Worm (Caenorhabditis elegans): ENCODE data around the gene F41C3.11.

Gene F41C3.11

DNA sequence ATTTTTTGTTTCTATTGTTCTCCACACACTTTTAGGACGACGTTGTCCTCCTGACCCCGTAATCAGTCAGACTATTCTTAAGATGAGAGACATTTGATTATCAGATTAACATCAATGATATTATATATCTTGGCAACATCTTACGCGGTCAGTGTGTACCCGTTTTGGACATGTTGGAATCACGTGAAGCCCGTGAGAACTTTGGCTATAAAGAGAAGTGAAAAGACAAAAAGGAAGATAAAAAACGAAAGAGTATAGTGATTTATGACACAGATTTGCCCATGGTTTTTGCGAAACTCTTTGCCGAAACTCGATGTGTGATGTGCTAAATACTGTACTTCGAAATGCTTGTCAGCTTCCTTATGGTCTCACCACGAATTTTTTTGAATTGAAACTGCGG, 11.5 kb upstream of the F41C3.11 start (continued):
- TF ChIP-seq unc-130 (tag; optimal IDR thresholded peaks at IDR 0.05) (peak; percentile 84), fkh-8 (tag; optimal IDR thresholded peaks at IDR 0.05) (no peak), isw-1 (GFP tag; IDR thresholded peaks at IDR 0.05) (no peak), sox-4 (tag; optimal IDR thresholded peaks at IDR 0.05) (no peak), hpl-2 (GFP tag; optimal IDR thresholded peaks at IDR 0.05) (no peak), blmp-1 (tag; optimal IDR thresholded peaks at IDR 0.05) (peak; percentile 95)

DNA sequence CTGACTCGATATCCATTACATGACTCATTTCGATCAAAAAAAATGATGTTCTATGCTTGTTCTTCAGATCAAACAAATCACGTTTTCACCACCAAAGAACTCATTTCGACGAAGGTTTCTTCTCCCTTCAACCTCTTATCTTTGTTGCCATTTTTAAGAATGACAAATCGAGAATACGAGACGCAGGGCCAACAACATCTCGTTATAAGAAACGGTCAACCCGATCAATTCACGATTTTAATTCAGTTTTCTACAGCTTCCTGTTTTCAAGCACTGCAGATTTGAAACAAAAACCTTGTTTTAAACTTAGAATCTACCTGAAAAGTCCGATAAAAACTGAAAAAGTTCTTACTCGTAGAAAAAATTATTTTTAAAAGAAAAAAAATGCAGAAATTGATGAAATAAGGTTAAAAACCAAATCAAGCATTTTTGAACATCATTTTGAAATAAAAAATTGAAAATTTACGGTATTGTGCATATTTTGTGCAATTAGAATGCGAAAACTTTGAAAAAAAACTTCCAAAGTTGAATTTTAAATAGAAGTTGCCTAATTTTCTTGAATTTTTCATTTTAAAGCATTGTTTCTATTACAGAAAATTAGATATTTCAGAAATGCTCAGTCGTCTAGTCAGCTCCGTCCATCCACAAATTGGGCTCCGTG, 7.9 kb upstream of the F41C3.11 start, which contains the start of gene acs-11:
TSS of gene acs-11 (plus strand) at position 611 of the 661 bp plus-strand sequence.
- TF ChIP-seq C04F5.9 (tag; optimal IDR thresholded peaks at IDR 0.05): no peak
- peak; percentile 23 for TF ChIP-seq lin-14 (GFP tag; optimal IDR thresholded peaks at IDR 0.05)
- no peak for TF ChIP-seq ceh-63 (GFP tag; optimal IDR thresholded peaks at IDR 0.05)
- no peak for TF ChIP-seq lsy-2 (tag; optimal IDR thresholded peaks at IDR 0.05)
- TF ChIP-seq grh-1 (GFP tag; IDR thresholded peaks at IDR 0.05): no peak
- no peak for TF ChIP-seq vab-15 (tag; optimal IDR thresholded peaks at IDR 0.05)
- no peak for TF ChIP-seq zag-1 (tag; optimal IDR thresholded peaks at IDR 0.05)
- TF ChIP-seq nhr-71 (tag; optimal IDR thresholded peaks at IDR 0.05): peak; percentile 25
- TF ChIP-seq nhr-28 (tag; optimal IDR thresholded peaks at IDR 0.05): no peak
- no peak for TF ChIP-seq nhr-11 (tag; optimal IDR thresholded peaks at IDR 0.05)
- peak; percentile 13 for TF ChIP-seq snu-23 (GFP tag; optimal IDR thresholded peaks at IDR 0.05)
- no peak for TF ChIP-seq ama-1 (optimal IDR thresholded peaks at IDR 0.05)
- TF ChIP-seq ceh-90 (tag; optimal IDR thresholded peaks at IDR 0.05): no peak
- TF ChIP-seq ces-1 (GFP tag; optimal IDR thresholded peaks at IDR 0.05): no peak
- TF ChIP-seq lin-39 (tag; optimal IDR thresholded peaks at IDR 0.05): no peak
- no peak for TF ChIP-seq nhr-76 (tag; optimal IDR thresholded peaks at IDR 0.05)
- no peak for TF ChIP-seq ceh-82 (tag; optimal IDR thresholded peaks at IDR 0.05)
- no peak for TF ChIP-seq egl-27 (tag; optimal IDR thresholded peaks at IDR 0.05)
- no peak for TF ChIP-seq C34B4.2 (tag; optimal IDR thresholded peaks at IDR 0.05)
- TF ChIP-seq dpl-1 (GFP tag; optimal IDR thresholded peaks at IDR 0.05): no peak
- TF ChIP-seq mdl-1 (tag; optimal IDR thresholded peaks at IDR 0.05): peak in 1 of 2 experiments; percentile 5
- no peak for TF ChIP-seq fos-1 (tag; optimal IDR thresholded peaks at IDR 0.05)
- TF ChIP-seq lin-35 (GFP tag; optimal IDR thresholded peaks at IDR 0.05): peak in 1 of 2 experiments; percentile 58
- TF ChIP-seq egl-13 (tag; optimal IDR thresholded peaks at IDR 0.05): no peak
- no peak for TF ChIP-seq mab-9 (GFP tag; IDR thresholded peaks at IDR 0.05)
- no peak for TF ChIP-seq zip-4 (GFP tag; optimal IDR thresholded peaks at IDR 0.05)
- peak; percentile 27 for TF ChIP-seq unc-130 (tag; optimal IDR thresholded peaks at IDR 0.05)
- TF ChIP-seq dsc-1 (tag; optimal IDR thresholded peaks at IDR 0.05): no peak
- TF ChIP-seq efl-1 (optimal IDR thresholded peaks at IDR 0.05): no peak
- peak in 1 of 2 experiments; percentile 89 for TF ChIP-seq efl-1 (GFP tag; optimal IDR thresholded peaks at IDR 0.05 in 1 of 2)
- TF ChIP-seq fkh-4 (tag; optimal IDR thresholded peaks at IDR 0.05; ENCODE audit: borderline replicate concordance): no peak
- no peak for TF ChIP-seq nhr-77 (tag; optimal IDR thresholded peaks at IDR 0.05)
- no peak for TF ChIP-seq efl-3 (GFP tag; optimal IDR thresholded peaks at IDR 0.05)
- peak; percentile 14 for TF ChIP-seq nhr-90 (tag; optimal IDR thresholded peaks at IDR 0.05; ENCODE audit: poor library complexity)
- TF ChIP-seq rnt-1 (tag; optimal IDR thresholded peaks at IDR 0.05): no peak
- no peak for TF ChIP-seq skn-1 (tag; optimal IDR thresholded peaks at IDR 0.05)
- TF ChIP-seq pag-3 (tag; optimal IDR thresholded peaks at IDR 0.05; ENCODE audit: borderline replicate concordance, insufficient read depth): no peak
- TF ChIP-seq F16B12.6 (tag; optimal IDR thresholded peaks at IDR 0.05): no peak
- no peak for TF ChIP-seq lin-13 (GFP tag; optimal IDR thresholded peaks at IDR 0.05)
- no peak for TF ChIP-seq pqm-1 (tag; optimal IDR thresholded peaks at IDR 0.05)
- no peak for TF ChIP-seq elt-3 (tag; optimal IDR thresholded peaks at IDR 0.05)
- TF ChIP-seq nhr-85 (tag): peak; percentile 61
- TF ChIP-seq sptf-1 (tag; optimal IDR thresholded peaks at IDR 0.05): no peak
- no peak for TF ChIP-seq fkh-10 (GFP tag; optimal IDR thresholded peaks at IDR 0.05)
- TF ChIP-seq isw-1 (GFP tag; IDR thresholded peaks at IDR 0.05): no peak
- TF ChIP-seq snpc-4 (tag; optimal IDR thresholded peaks at IDR 0.05): no peak
- TF ChIP-seq elt-2 (tag; optimal IDR thresholded peaks at IDR 0.05): peak; percentile 22
